Fruit fly (Drosophila melanogaster) whole organism, embryonic: ENCODE measurements around the gene Obp28a.

Experiments
- Atf6 ChIP-seq: fragments of 200-800 bp; sonication (Bioruptor generic); IDR thresholded peaks from 2 replicates; pipeline ENCODE4 v1.3.6; 2022; ENCODE audit warnings: missing biosample characterization, missing genetic modification characterization
- B-H2 ChIP-seq: fragments of 200-800 bp; sonication (Bioruptor generic); optimal IDR thresholded peaks from 2 replicates; lab custom pipeline; 2018; ENCODE audit warnings: missing biosample characterization, mild to moderate bottlenecking, missing genetic modification characterization
- Blimp-1 ChIP-seq: fragments of 200-800 bp; sonication (Bioruptor generic); optimal IDR thresholded peaks from 3 replicates; lab custom pipeline; 2018; ENCODE audit warnings: missing biosample characterization, missing genetic modification characterization, mild to moderate bottlenecking, moderate library complexity, missing genetic modification reagents
- CG10654 ChIP-seq: fragments of 200-800 bp; sonication (Bioruptor generic); optimal IDR thresholded peaks from 2 replicates; lab custom pipeline; 2016; ENCODE audit warnings: missing biosample characterization, missing genetic modification characterization
- CG12299 ChIP-seq: fragments of 200-800 bp; sonication (Bioruptor generic); optimal IDR thresholded peaks from 2 replicates; lab custom pipeline; 2018; ENCODE audit warnings: missing biosample characterization, mild to moderate bottlenecking, missing genetic modification characterization
- CG12942 ChIP-seq: fragments of 200-800 bp; sonication (Bioruptor generic); optimal IDR thresholded peaks from 3 replicates; lab custom pipeline; 2016; ENCODE audit warnings: missing biosample characterization, missing genetic modification characterization
- CG14965 ChIP-seq: fragments of 200-800 bp; sonication (Bioruptor generic); optimal IDR thresholded peaks from 2 replicates; lab custom pipeline; 2016; ENCODE audit warnings: missing biosample characterization, missing genetic modification characterization, borderline replicate concordance
- CG16813 ChIP-seq: fragments of 200-800 bp; sonication (Bioruptor generic); IDR thresholded peaks from 3 replicates; pipeline ENCODE4 v1.3.6; 2022; ENCODE audit warnings: missing biosample characterization, missing genetic modification characterization; ENCODE audit not compliant: partially characterized antibody
- CG17361 ChIP-seq: fragments of 200-800 bp; sonication (Bioruptor generic); IDR thresholded peaks from 3 replicates; pipeline ENCODE4 v1.3.6; 2022; ENCODE audit warnings: missing biosample characterization, missing genetic modification characterization
- CG17612 ChIP-seq: fragments of 200-800 bp; sonication (Bioruptor generic); IDR thresholded peaks from 2 replicates; pipeline ENCODE4 v1.3.6; 2022; ENCODE audit warnings: missing biosample characterization, missing genetic modification characterization
- CG1832 ChIP-seq: fragments of 200-800 bp; sonication (Bioruptor generic); optimal IDR thresholded peaks from 2 replicates; lab custom pipeline; 2017; ENCODE audit warnings: missing biosample characterization, mild to moderate bottlenecking, missing genetic modification characterization, inconsistent platforms
- CG2120 ChIP-seq: fragments of 200-800 bp; sonication (Bioruptor generic); optimal IDR thresholded peaks from 3 replicates; lab custom pipeline; 2016; ENCODE audit warnings: missing biosample characterization, missing genetic modification characterization
- CG2889 ChIP-seq: fragments of 200-800 bp; sonication (Bioruptor generic); IDR thresholded peaks from 3 replicates; pipeline ENCODE4 v1.3.6; 2022; ENCODE audit warnings: missing biosample characterization, missing genetic modification characterization
- CG4328 ChIP-seq: fragments of 200-800 bp; sonication (Bioruptor generic); optimal IDR thresholded peaks from 3 replicates; lab custom pipeline; 2017; ENCODE audit warnings: missing biosample characterization, missing genetic modification reagents, missing genetic modification characterization
- CG4424 ChIP-seq: fragments of 200-800 bp; sonication (Bioruptor generic); optimal IDR thresholded peaks from 3 replicates; lab custom pipeline; 2016; ENCODE audit warnings: missing biosample characterization, missing genetic modification characterization
- CG5245 ChIP-seq: fragments of 200-800 bp; sonication (Bioruptor generic); optimal IDR thresholded peaks from 3 replicates; lab custom pipeline; 2016; ENCODE audit warnings: missing biosample characterization, missing genetic modification characterization
- CG6791 ChIP-seq: fragments of 200-800 bp; sonication (Bioruptor generic); IDR thresholded peaks from 3 replicates; pipeline ENCODE4 v1.3.6; 2022; ENCODE audit warnings: missing biosample characterization, missing genetic modification characterization; ENCODE audit not compliant: partially characterized antibody
- Dip2 ChIP-seq: fragments of 200-800 bp; sonication (Bioruptor generic); IDR thresholded peaks from 2 replicates; pipeline ENCODE4 v1.3.6; 2022; ENCODE audit warnings: missing biosample characterization, missing genetic modification characterization
- Dip3 ChIP-seq: fragments of 200-800 bp; sonication (Bioruptor generic); optimal IDR thresholded peaks from 3 replicates; lab custom pipeline; 2016; ENCODE audit warnings: missing biosample characterization, missing genetic modification characterization
- Doc2 ChIP-seq: fragments of 200-800 bp; sonication (Bioruptor generic); IDR thresholded peaks from 2 replicates; pipeline ENCODE4 v1.3.6; 2022; ENCODE audit warnings: missing biosample characterization, missing genetic modification characterization
- Gsc ChIP-seq: fragments of 200-800 bp; sonication (Bioruptor generic); IDR thresholded peaks from 2 replicates; pipeline ENCODE4 v1.3.6; 2022; ENCODE audit warnings: missing biosample characterization, missing genetic modification characterization
- HmgD ChIP-seq: fragments of 200-800 bp; sonication (Bioruptor generic); optimal IDR thresholded peaks from 3 replicates; lab custom pipeline; 2016; ENCODE audit warnings: missing biosample characterization, missing genetic modification characterization
- Mad ChIP-seq: fragments of 200-800 bp; sonication (Bioruptor generic); optimal IDR thresholded peaks from 2 replicates; lab custom pipeline; 2016; ENCODE audit warnings: missing biosample characterization, missing genetic modification characterization
- Med ChIP-seq: fragments of 200-800 bp; sonication (Bioruptor generic); peaks from one replicate; lab custom pipeline; 2016; ENCODE audit warnings: missing biosample characterization, missing genetic modification characterization, mild to moderate bottlenecking, inconsistent platforms, moderate library complexity
- NC2β ChIP-seq: fragments of 200-800 bp; sonication (Bioruptor generic); optimal IDR thresholded peaks from 2 replicates; lab custom pipeline; 2016; ENCODE audit warnings: missing biosample characterization, missing genetic modification characterization
- Nf-YB ChIP-seq: fragments of 200-800 bp; sonication (Bioruptor generic); optimal IDR thresholded peaks from 3 replicates; lab custom pipeline; 2019; ENCODE audit warnings: missing biosample characterization, mild to moderate bottlenecking, missing genetic modification characterization, moderate library complexity
- Ptx1 ChIP-seq: fragments of 200-800 bp; sonication (Bioruptor generic); IDR thresholded peaks from 2 replicates; pipeline ENCODE4 v1.3.6; 2022; ENCODE audit warnings: missing biosample characterization, missing genetic modification characterization
- Stat92E ChIP-seq, 3 experiments: fragments of >200 bp in 2 of 3; fragments of 200-800 bp in 1 of 3; sonication (Bioruptor generic) in 1 of 3; optimal IDR thresholded peaks; 2 replicates each; lab custom pipeline; 2017 to 2019; ENCODE audit warnings: missing biosample characterization in 3 of 3, missing genetic modification characterization in 3 of 3, mild to moderate bottlenecking in 1 of 3, moderate library complexity in 1 of 3
- bigmax ChIP-seq: fragments of 200-800 bp; sonication (Bioruptor generic); optimal IDR thresholded peaks from 2 replicates; lab custom pipeline; 2018; ENCODE audit warnings: missing biosample characterization, mild to moderate bottlenecking, missing genetic modification characterization
- cato ChIP-seq: fragments of 200-800 bp; sonication (Bioruptor generic); optimal IDR thresholded peaks from 2 replicates; lab custom pipeline; 2016; ENCODE audit warnings: missing biosample characterization, missing genetic modification characterization, borderline replicate concordance
- cg ChIP-seq: fragments of 200-800 bp; sonication (Bioruptor generic); optimal IDR thresholded peaks from 3 replicates; lab custom pipeline; 2019; ENCODE audit warnings: missing biosample characterization, mild to moderate bottlenecking, missing genetic modification characterization, moderate library complexity
- dpn ChIP-seq, 2 experiments: fragments of 200-800 bp; sonication (Bioruptor generic); optimal IDR thresholded peaks; 3 replicates each; lab custom pipeline; 2016; ENCODE audit warnings: missing biosample characterization in 2 of 2, missing genetic modification characterization in 2 of 2
- ewg ChIP-seq: fragments of 200-800 bp; sonication (Bioruptor generic); optimal IDR thresholded peaks from 3 replicates; lab custom pipeline; 2017; ENCODE audit warnings: mild to moderate bottlenecking, missing biosample characterization, missing genetic modification reagents, missing genetic modification characterization
- grau ChIP-seq: fragments of 200-800 bp; optimal IDR thresholded peaks from 3 replicates; lab custom pipeline; 2019; ENCODE audit warnings: missing biosample characterization, mild to moderate bottlenecking, missing genetic modification characterization, moderate library complexity
- grn ChIP-seq: fragments of 200-800 bp; sonication (Bioruptor generic); optimal IDR thresholded peaks from 3 replicates; lab custom pipeline; 2017; ENCODE audit warnings: missing biosample characterization, missing genetic modification characterization
- hb ChIP-seq: fragments of 200-800 bp; sonication (Bioruptor generic); IDR thresholded peaks from 3 replicates; pipeline ENCODE4 v1.3.6; 2022; ENCODE audit warnings: missing biosample characterization, missing genetic modification characterization; ENCODE audit not compliant: partially characterized antibody
- inv ChIP-seq: fragments of 200-800 bp; sonication (Bioruptor generic); IDR thresholded peaks from 2 replicates; pipeline ENCODE4 v1.3.6; 2022; ENCODE audit warnings: missing biosample characterization, missing genetic modification characterization; ENCODE audit not compliant: partially characterized antibody
- kah ChIP-seq: fragments of 200-800 bp; sonication (Bioruptor generic); optimal IDR thresholded peaks from 2 replicates; lab custom pipeline; 2018; ENCODE audit warnings: missing biosample characterization, mild to moderate bottlenecking, missing genetic modification characterization
- nau ChIP-seq: fragments of 200-800 bp; sonication (Bioruptor generic); optimal IDR thresholded peaks from 3 replicates; lab custom pipeline; 2017; ENCODE audit warnings: missing biosample characterization, mild to moderate bottlenecking, missing genetic modification characterization, missing genetic modification reagents
- prd ChIP-seq, 3 experiments: fragments of >200 bp in 2 of 3; fragments of 200-800 bp in 1 of 3; sonication (Bioruptor generic) in 1 of 3; optimal IDR thresholded peaks in 2 of 3; IDR thresholded peaks in 1 of 3; 2 replicates in 2 of 3; 3 replicates in 1 of 3; pipeline versions ENCODE4 v1.3.6 to Lab custom; 2017 to 2022; ENCODE audit warnings: missing biosample characterization in 1 of 3, missing genetic modification characterization in 1 of 3
- pros ChIP-seq: fragments of 200-800 bp; sonication (Bioruptor generic); optimal IDR thresholded peaks from 3 replicates; lab custom pipeline; 2019; ENCODE audit warnings: missing biosample characterization, mild to moderate bottlenecking, missing genetic modification characterization, moderate library complexity
- repo ChIP-seq: fragments of 200-800 bp; sonication (Bioruptor generic); optimal IDR thresholded peaks from 2 replicates; lab custom pipeline; 2016; ENCODE audit warnings: missing biosample characterization, missing genetic modification characterization
- slp2 ChIP-seq: fragments of 200-800 bp; sonication (Bioruptor generic); optimal IDR thresholded peaks from 2 replicates; lab custom pipeline; 2016; ENCODE audit warnings: missing biosample characterization, missing genetic modification characterization
- so ChIP-seq: fragments of 200-800 bp; sonication (Bioruptor generic); IDR thresholded peaks from 3 replicates; pipeline ENCODE4 v1.3.6; 2022; ENCODE audit warnings: missing biosample characterization, missing genetic modification characterization
- sqz ChIP-seq: fragments of 200-800 bp; sonication (Bioruptor generic); optimal IDR thresholded peaks from 3 replicates; lab custom pipeline; 2018; ENCODE audit warnings: missing biosample characterization, mild to moderate bottlenecking, missing genetic modification characterization
- tna ChIP-seq: fragments of 200-800 bp; sonication (Bioruptor generic); IDR thresholded peaks from 2 replicates; pipeline ENCODE4 v1.3.6; 2022; ENCODE audit warnings: missing biosample characterization, missing genetic modification characterization; ENCODE audit not compliant: partially characterized antibody
- twi ChIP-seq: fragments of 200-800 bp; optimal IDR thresholded peaks from 2 replicates; lab custom pipeline; 2019; ENCODE audit warnings: missing biosample characterization, mild to moderate bottlenecking, missing genetic modification characterization, moderate library complexity
- tx ChIP-seq: fragments of 200-800 bp; sonication (Bioruptor generic); optimal IDR thresholded peaks from 2 replicates; lab custom pipeline; 2016; ENCODE audit warnings: missing biosample characterization, missing genetic modification characterization
- unpg ChIP-seq: fragments of 200-800 bp; sonication (Bioruptor generic); optimal IDR thresholded peaks from 3 replicates; lab custom pipeline; 2018; ENCODE audit warnings: missing biosample characterization, mild to moderate bottlenecking, missing genetic modification characterization, moderate library complexity

Gene Obp28a

dm6 chr2L:7512860-7513259 is 15.7 kb upstream of the Obp28a start (continued):
- TF ChIP-seq Stat92E (GFP tag; optimal IDR thresholded peaks at IDR 0.05; lab: Kevin White, UChicago) (no peak), CG5245 (GFP tag; lab: Kevin White, UChicago) (peak; percentile 9), Nf-YB (GFP tag; lab: Kevin White, UChicago) (peak; percentile 49), NC2β (peak; percentile 74), bigmax (GFP tag; lab: Kevin White, UChicago) (no peak), grau (peak; percentile 68), Ptx1 (GFP tag; lab: Robert Waterston, UW) (peak; percentile 69), Mad (GFP tag; lab: Kevin White, UChicago) (peak; percentile 55), unpg (GFP tag; lab: Kevin White, UChicago) (peak; percentile 57), tna (GFP tag; lab: Robert Waterston, UW) (no peak), tx (GFP tag; lab: Kevin White, UChicago) (peak; percentile 68), cato (GFP tag; lab: Kevin White, UChicago) (no peak), Med (GFP tag; lab: Kevin White, UChicago) (peak; percentile 93), CG12942 (peak; percentile 56), twi (tag; lab: Kevin White, UChicago) (peak; percentile 26), so (no peak), CG16813 (no peak), CG2120 (GFP tag; lab: Kevin White, UChicago) (peak; percentile 84), CG14965 (GFP tag; lab: Kevin White, UChicago) (no peak), HmgD (GFP tag; lab: Kevin White, UChicago) (peak; percentile 22), CG6791 (GFP tag; lab: Robert Waterston, UW) (no peak), dpn (GFP tag; optimal IDR thresholded peaks at IDR 0.05; lab: Kevin White, UChicago) (peak; percentile 80 to 84), CG10654 (peak; percentile 67), CG1832 (GFP tag; lab: Kevin White, UChicago) (no peak), CG17361 (peak; percentile 75), grn (GFP tag; lab: Kevin White, UChicago) (no peak), Gsc (GFP tag; lab: Robert Waterston, UW) (0 out of 2 replicates have a peak, but pooled peaks have one; percentile 34), cg (GFP tag; lab: Kevin White, UChicago) (no peak), CG12299 (tag; lab: Kevin White, UChicago) (peak; percentile 51), Atf6 (GFP tag; lab: Robert Waterston, UW) (peak; percentile 69), Dip2 (GFP tag; lab: Robert Waterston, UW) (no peak), Blimp-1 (GFP tag; lab: Kevin White, UChicago) (peak; percentile 73), hb (GFP tag; lab: Robert Waterston, UW) (no peak), CG4328 (GFP tag; lab: Kevin White, UChicago) (peak; percentile 16), sqz (GFP tag; lab: Kevin White, UChicago) (peak; percentile 50), Doc2 (GFP tag; lab: Robert Waterston, UW) (no peak), kah (peak; percentile 14), B-H2 (GFP tag; lab: Kevin White, UChicago) (peak; percentile 1), ewg (peak; percentile 37), slp2 (GFP tag; lab: Kevin White, UChicago) (peak; percentile 67), prd (optimal IDR thresholded peaks at IDR 0.05; lab: Kevin White, UChicago) (no peak), prd (GFP tag; IDR thresholded peaks at IDR 0.05; lab: Robert Waterston, UW) (peak; percentile 93), nau (peak; percentile 36), repo (GFP tag; lab: Kevin White, UChicago) (peak; percentile 62), Dip3 (GFP tag; lab: Kevin White, UChicago) (peak; percentile 56), pros (peak; percentile 53), CG4424 (GFP tag; lab: Kevin White, UChicago) (peak; percentile 75), CG2889 (GFP tag; lab: Robert Waterston, UW) (0 out of 3 replicates have a peak, but pooled peaks have one; percentile 31), inv (GFP tag; lab: Robert Waterston, UW) (no peak), CG17612 (GFP tag; lab: Robert Waterston, UW) (0 out of 2 replicates have a peak, but pooled peaks have one; percentile 27)
